Fruit fly (Drosophila melanogaster): ENCODE data around the gene Tfb4.

dm6 chr2L:1122711-1122960, 27.8 kb downstream of the Tfb4 start:
- TF ChIP-seq salr (GFP tag; optimal IDR thresholded peaks at IDR 0.05), result no peak
- TF ChIP-seq cyc (GFP tag; optimal IDR thresholded peaks at IDR 0.05), result no peak
- no peak for TF ChIP-seq ss (GFP tag; optimal IDR thresholded peaks at IDR 0.05)
- TF ChIP-seq CG8119 (GFP tag; IDR thresholded peaks at IDR 0.05), result no peak
- no peak for TF ChIP-seq CG6163 (GFP tag; IDR thresholded peaks at IDR 0.05)
- no peak for TF ChIP-seq fd59A (GFP tag; optimal IDR thresholded peaks at IDR 0.05)
- TF ChIP-seq esn (GFP tag; optimal IDR thresholded peaks at IDR 0.05), result no peak
- TF ChIP-seq Lpt (GFP tag; optimal IDR thresholded peaks at IDR 0.05), result no peak
- no peak for TF ChIP-seq topi (GFP tag; optimal IDR thresholded peaks at IDR 0.05)
- TF ChIP-seq eg (GFP tag; IDR thresholded peaks at IDR 0.05), result no peak

All from whole organism, prepupa.